Worm (Caenorhabditis elegans): ENCODE results near the gene hda-11.

Gene hda-11

ce11 chrV:10503011-10503410 is 23.0 kb upstream of the hda-11 start, which contains the start of gene C35A5.11:
TSS of gene C35A5.11 (minus strand) at chrV:10503111.
- no peak for TF ChIP-seq unc-39 (tag; optimal IDR thresholded peaks at IDR 0.05)
- TF ChIP-seq nhr-67 (tag; optimal IDR thresholded peaks at IDR 0.05) = no peak
- TF ChIP-seq nhr-23 (tag; optimal IDR thresholded peaks at IDR 0.05) = peak; percentile 45
- no peak for TF ChIP-seq nfya-1 (tag; optimal IDR thresholded peaks at IDR 0.05; ENCODE audit: insufficient read depth)
- no peak for TF ChIP-seq mdl-1 (tag; optimal IDR thresholded peaks at IDR 0.05)
- TF ChIP-seq lin-39 (tag; optimal IDR thresholded peaks at IDR 0.05) = no peak
- no peak for TF ChIP-seq ceh-82 (tag; optimal IDR thresholded peaks at IDR 0.05)

- no peak for TF ChIP-seq fkh-2 (tag; optimal IDR thresholded peaks at IDR 0.05)
- TF ChIP-seq nhr-12 (tag; optimal IDR thresholded peaks at IDR 0.05) = no peak
These were observed 22.1 kb upstream of the hda-11 start, which contains the start of gene C35A5.10 for ce11 chrV:10503893-10504292. TSS of gene C35A5.10 (plus strand) at chrV:10504193.

- TF ChIP-seq ceh-28 (tag; optimal IDR thresholded peaks at IDR 0.05) (no peak), fkh-10 (GFP tag; optimal IDR thresholded peaks at IDR 0.05) (no peak), nhr-28 (tag; optimal IDR thresholded peaks at IDR 0.05) (no peak), elt-2 (tag; optimal IDR thresholded peaks at IDR 0.05) (no peak), fkh-2 (tag; optimal IDR thresholded peaks at IDR 0.05) (no peak), tbx-2 (tag; optimal IDR thresholded peaks at IDR 0.05) (no peak)
These were observed 20.4 kb upstream of the hda-11 start, which contains the start of gene C35A5.5 for ce11 chrV:10505553-10505952. TSS of gene C35A5.5 (plus strand) at chrV:10505853.

DNA sequence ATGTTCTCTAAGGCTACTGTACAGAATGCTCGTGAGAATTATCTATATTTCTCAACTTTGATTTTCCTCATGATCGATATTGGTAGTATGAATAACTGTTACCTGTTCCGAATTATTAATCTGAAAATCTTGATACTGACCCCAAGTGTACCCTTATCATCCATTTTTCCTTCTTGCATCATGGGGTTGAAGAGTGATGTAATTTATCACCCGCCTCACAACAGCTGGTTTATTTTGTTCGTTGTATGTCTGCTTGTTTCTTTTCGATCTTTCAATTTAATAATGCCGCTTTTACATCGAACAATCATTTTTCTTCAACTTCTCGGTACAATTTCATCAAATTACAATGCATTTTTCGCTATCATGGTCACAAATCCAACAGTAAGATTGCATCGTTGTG is 17.1 kb upstream of the hda-11 start, which contains the start of gene C35A5.6:
TSS of gene C35A5.6 (plus strand) at position 283 of the 400 bp plus-strand sequence.
- TF ChIP-seq snpc-4 (tag; optimal IDR thresholded peaks at IDR 0.05) (no peak), aly-2 (tag; optimal IDR thresholded peaks at IDR 0.05) (no peak), elt-2 (tag; optimal IDR thresholded peaks at IDR 0.05) (no peak), hmg-11 (tag; optimal IDR thresholded peaks at IDR 0.05) (no peak), R02D3.7 (tag; optimal IDR thresholded peaks at IDR 0.05) (no peak), sea-2 (GFP tag; optimal IDR thresholded peaks at IDR 0.05) (no peak), skn-1 (tag; optimal IDR thresholded peaks at IDR 0.05) (no peak), zag-1 (tag; optimal IDR thresholded peaks at IDR 0.05) (no peak), ZK546.5 (tag; optimal IDR thresholded peaks at IDR 0.05) (no peak), nhr-237 (tag; optimal IDR thresholded peaks at IDR 0.05) (no peak), nhr-25 (tag; optimal IDR thresholded peaks at IDR 0.05) (no peak), fos-1 (tag; optimal IDR thresholded peaks at IDR 0.05) (no peak), nhr-23 (tag; optimal IDR thresholded peaks at IDR 0.05) (no peak), unc-39 (tag; optimal IDR thresholded peaks at IDR 0.05) (no peak)

DNA sequence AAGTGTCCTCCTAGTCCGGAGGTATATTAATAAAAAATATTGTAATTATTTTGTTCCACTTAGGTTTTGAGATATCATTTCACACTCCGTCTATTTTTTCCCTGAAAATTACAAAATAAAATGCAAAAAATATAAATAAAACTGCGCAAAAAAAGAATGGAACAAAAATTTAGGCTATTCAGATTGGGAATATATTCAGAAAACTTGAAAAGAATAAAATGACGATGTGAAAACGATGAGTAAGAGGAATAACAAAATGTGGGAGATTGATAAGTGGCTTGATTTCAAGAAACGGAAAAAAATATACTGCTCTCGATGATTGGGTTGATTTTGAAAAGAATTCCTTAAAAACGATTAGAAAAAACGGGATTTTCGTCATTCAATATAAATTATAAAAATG is 11.7 kb upstream of the hda-11 start, which contains the start of gene dmsr-8:
TSS of gene dmsr-8 (minus strand) at position 101 of the 400 bp plus-strand sequence.
- TF ChIP-seq skn-1 (tag; optimal IDR thresholded peaks at IDR 0.05) (no peak), nhr-25 (tag; optimal IDR thresholded peaks at IDR 0.05) (no peak), pha-4 (tag; optimal IDR thresholded peaks at IDR 0.05) (no peak), eor-1 (tag; optimal IDR thresholded peaks at IDR 0.05) (no peak), nhr-76 (tag; optimal IDR thresholded peaks at IDR 0.05) (no peak), mdl-1 (tag; optimal IDR thresholded peaks at IDR 0.05) (no peak), nfya-1 (tag; optimal IDR thresholded peaks at IDR 0.05; ENCODE audit: insufficient read depth) (no peak), pqm-1 (tag; optimal IDR thresholded peaks at IDR 0.05) (no peak)

DNA sequence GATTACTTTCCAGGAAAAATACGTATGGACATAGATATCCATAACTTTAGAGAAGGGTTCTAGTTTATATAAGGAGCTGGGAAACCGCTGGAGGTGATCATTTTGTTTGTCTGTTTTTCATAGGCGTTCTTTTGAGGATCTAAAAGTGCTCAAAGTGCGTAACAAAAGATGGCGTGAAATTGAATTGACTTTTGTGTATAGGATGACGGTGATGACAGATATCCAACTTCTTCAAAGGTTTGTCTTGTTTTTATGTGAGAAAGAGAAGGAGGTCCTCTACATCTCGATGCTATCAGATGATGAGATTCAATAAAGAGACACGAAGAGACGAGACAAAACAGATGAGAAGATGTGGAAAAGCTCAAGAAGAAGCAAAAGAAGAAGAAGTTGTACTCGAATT is 9.3 kb upstream of the hda-11 start:
- TF ChIP-seq fkh-10 (GFP tag; optimal IDR thresholded peaks at IDR 0.05) = peak; percentile 53
- TF ChIP-seq nhr-237 (tag; optimal IDR thresholded peaks at IDR 0.05) = no peak

ce11 chrV:10528500-10528899 is 2.5 kb downstream of the hda-11 start, which contains the start of gene F25D1.3:
TSS of gene F25D1.3 (plus strand) at chrV:10528724.
- TF ChIP-seq nhr-12 (tag; optimal IDR thresholded peaks at IDR 0.05) (no peak), sea-2 (GFP tag; optimal IDR thresholded peaks at IDR 0.05) (no peak), nhr-23 (tag; optimal IDR thresholded peaks at IDR 0.05) (peak; percentile 15), mml-1 (tag; optimal IDR thresholded peaks at IDR 0.05) (no peak), ZK546.5 (tag; optimal IDR thresholded peaks at IDR 0.05) (no peak)
